Worm (Caenorhabditis elegans): ENCODE measurements around the gene C05B5.5.

The C05B5.5 gene

DNA sequence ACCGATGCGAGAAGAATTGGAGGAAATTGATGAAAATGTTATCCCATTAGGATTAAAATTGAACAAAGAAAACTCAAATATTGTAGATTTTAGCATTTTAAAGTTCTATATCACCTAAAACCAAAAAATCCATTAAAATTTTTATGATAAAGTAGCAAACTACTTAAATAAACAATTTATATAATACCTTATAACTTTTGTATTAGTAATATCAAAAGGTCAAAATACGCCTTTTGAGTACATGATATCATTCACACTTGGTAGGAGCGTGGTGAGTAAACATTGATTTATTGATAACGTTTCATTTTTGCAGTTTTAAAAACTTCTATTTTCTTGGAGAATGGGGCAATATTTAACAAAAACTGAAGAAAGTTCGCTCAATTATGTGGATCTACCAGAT lies at the start of gene C05B5.5:
Gene C05B5.5 (plus strand): TSS at position 301 of the 400 bp plus-strand sequence.
- TF ChIP-seq him-1 (tag; optimal IDR thresholded peaks at IDR 0.05) (no peak), W03F9.2 (tag; optimal IDR thresholded peaks at IDR 0.05) (no peak), dao-5 (tag; optimal IDR thresholded peaks at IDR 0.05) (no peak)

DNA sequence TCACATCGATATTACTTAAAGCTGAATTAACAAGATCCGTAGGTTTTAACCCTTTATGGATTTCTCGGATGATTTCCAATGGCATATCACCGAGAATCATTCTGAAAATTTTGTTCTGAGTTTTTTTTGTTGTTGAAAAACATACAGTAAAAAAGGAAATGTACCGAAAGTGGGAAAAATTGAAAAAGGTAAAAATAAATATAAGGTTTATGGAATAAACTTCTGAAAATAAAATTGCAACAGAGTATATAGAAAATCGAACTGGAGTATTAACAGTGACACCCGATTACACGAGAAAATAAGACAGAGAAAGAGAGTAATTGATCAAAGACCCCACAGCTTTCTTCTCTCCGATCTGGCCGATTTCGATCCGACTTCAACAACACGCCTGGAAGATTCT lies 49.3 kb upstream of the C05B5.5 start, which contains the start of gene K03H1.11:
Gene K03H1.11 (minus strand): TSS at position 101 of the 400 bp plus-strand sequence.
- TF ChIP-seq W03F9.2 (tag; optimal IDR thresholded peaks at IDR 0.05): no peak
- TF ChIP-seq him-1 (tag; optimal IDR thresholded peaks at IDR 0.05): no peak
- TF ChIP-seq dao-5 (tag; optimal IDR thresholded peaks at IDR 0.05): no peak

DNA sequence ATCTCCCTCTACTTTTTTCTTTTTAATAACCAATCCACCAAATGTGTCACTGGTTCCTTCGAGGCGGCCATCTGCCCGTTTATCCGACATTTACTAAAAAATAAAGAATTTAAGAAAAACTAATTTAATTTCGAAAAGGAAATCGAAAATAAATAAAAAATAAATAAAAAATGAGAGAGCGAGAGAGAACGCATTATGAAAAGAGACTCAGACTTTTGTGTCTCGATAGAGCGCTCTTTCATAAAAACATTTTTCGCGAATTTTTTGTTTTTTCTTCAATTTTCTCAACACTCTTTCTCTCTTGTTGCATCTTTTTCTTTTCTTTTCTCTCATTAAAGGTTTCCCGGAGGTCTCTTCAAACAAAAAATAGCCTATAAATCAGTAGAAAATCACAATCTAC lies 45.0 kb upstream of the C05B5.5 start, which contains the start of gene mog-1:
Gene mog-1 (minus strand): TSS at position 93 of the 400 bp plus-strand sequence.
- TF ChIP-seq him-1 (tag; optimal IDR thresholded peaks at IDR 0.05) (no peak), dao-5 (tag; optimal IDR thresholded peaks at IDR 0.05) (no peak), W03F9.2 (tag; optimal IDR thresholded peaks at IDR 0.05) (peak; percentile 24)

DNA sequence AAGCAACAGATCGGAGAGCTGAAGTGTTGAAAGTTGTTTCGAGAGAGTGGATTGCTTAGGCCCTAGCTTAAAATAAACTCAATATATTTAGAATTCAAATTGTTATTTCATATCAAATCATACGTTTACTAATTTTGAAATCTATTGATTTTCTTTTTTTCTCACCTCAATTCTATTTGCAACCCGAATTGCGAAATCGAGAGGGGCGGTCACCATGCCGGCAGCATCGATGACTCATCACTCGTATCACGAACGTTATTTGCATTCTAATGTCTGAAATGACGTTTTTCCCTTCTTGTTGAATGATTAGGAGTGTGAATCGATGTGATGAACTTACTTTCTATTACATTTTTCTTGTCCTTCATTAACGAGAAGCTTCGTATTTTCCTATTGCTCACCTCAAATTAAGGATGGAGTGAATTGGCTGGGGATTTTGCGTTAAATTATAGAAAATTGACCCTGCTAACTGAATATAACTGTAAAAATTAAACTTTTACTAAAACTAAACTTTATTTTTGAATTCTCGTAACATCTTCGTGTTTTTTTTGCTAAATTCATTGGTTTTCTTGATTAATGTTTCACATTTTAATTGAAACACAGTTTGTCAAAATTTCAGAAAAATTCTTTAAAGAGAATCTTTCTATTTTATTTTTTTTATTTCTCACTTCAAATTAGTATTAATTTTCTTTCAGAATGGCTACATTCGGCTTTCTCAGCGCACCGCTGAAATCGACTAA lies 44.3 kb upstream of the C05B5.5 start, which contains the start of gene alx-1:
Gene alx-1 (plus strand): TSS at position 687 of the 737 bp plus-strand sequence.
- TF ChIP-seq W03F9.2 (tag; optimal IDR thresholded peaks at IDR 0.05) (peak; percentile 19), dao-5 (tag; optimal IDR thresholded peaks at IDR 0.05) (no peak)

DNA sequence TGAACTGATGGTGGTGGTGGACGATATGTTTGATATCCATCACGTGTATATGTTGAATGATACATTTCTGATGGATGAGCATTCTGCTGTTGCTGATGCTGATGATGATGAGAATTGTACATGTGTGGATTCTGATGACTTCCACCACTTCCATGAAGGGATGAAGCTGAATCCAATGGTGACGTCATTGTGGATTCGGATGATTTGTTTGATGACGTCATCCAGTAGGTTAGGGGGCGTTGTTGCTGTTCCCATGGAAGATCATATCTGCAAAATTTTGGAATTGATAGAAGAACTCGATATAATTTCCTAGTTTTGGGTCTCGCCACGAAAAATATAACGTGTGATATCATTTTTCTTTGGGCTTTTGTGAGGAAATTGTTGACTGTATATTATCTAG lies 37.7 kb upstream of the C05B5.5 start:
- no peak for TF ChIP-seq W03F9.2 (tag; optimal IDR thresholded peaks at IDR 0.05)
- TF ChIP-seq him-1 (tag; optimal IDR thresholded peaks at IDR 0.05): no peak
- no peak for TF ChIP-seq dao-5 (tag; optimal IDR thresholded peaks at IDR 0.05)

DNA sequence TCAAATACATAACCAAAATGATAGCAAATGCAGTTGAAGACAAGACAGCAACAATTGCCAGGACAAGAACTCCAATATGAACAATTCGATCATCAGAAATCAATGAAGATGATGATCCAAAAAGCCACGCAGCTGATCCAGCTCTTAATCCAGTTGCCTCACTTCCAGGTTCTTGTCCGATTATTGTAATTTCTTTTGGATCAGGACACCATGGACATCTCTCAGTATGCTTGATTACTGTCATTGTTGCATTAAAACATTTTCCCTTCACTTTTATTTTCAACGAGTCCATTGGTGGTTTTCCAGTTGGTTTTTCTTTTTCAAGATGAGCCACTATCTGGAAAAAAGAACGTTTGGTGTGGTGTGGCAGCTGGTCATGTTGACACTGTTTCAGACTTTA lies 36.7 kb upstream of the C05B5.5 start:
- TF ChIP-seq dao-5 (tag; optimal IDR thresholded peaks at IDR 0.05) (no peak), him-1 (tag; optimal IDR thresholded peaks at IDR 0.05) (no peak), W03F9.2 (tag; optimal IDR thresholded peaks at IDR 0.05) (no peak)

DNA sequence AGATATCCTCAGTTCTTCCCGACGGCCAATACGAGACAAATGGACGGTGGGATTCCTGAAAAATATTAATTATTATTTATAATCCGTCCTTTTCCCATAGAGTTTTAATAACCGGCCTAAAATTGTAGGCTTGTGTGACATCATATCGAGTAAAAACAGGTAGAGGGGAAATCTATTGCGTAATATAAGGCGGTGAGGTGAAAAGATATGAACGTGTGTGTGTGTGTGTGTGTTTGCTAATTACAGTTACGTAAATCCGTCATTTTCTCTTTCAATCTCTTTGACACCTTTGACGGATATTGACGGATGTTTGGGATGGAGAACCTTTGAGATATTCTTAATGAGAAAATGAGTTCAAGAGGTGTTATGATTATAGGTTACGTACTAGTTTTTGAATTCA lies 35.7 kb upstream of the C05B5.5 start:
- TF ChIP-seq W03F9.2 (tag; optimal IDR thresholded peaks at IDR 0.05) (no peak), dao-5 (tag; optimal IDR thresholded peaks at IDR 0.05) (no peak), him-1 (tag; optimal IDR thresholded peaks at IDR 0.05) (no peak)

DNA sequence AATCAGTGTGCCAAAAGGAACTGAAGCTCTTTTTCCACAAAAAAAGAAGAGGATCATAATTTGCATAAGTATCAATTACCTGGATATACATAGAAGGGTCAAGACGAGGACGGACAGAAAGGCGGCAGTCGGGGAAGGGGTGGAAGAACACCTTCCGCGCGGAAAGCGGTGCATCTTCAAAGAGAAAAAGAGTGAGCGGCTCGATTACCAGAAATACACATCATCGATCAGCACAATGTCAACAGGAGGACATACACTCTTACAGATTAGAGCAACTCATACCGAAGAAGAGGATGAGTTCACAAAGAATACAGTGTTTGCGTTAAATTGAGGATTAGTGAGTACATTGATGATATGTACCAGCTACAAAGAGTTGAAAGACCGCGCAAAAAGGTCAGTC lies 31.8 kb upstream of the C05B5.5 start:
- TF ChIP-seq dao-5 (tag; optimal IDR thresholded peaks at IDR 0.05) (no peak), W03F9.2 (tag; optimal IDR thresholded peaks at IDR 0.05) (no peak), him-1 (tag; optimal IDR thresholded peaks at IDR 0.05) (no peak)

DNA sequence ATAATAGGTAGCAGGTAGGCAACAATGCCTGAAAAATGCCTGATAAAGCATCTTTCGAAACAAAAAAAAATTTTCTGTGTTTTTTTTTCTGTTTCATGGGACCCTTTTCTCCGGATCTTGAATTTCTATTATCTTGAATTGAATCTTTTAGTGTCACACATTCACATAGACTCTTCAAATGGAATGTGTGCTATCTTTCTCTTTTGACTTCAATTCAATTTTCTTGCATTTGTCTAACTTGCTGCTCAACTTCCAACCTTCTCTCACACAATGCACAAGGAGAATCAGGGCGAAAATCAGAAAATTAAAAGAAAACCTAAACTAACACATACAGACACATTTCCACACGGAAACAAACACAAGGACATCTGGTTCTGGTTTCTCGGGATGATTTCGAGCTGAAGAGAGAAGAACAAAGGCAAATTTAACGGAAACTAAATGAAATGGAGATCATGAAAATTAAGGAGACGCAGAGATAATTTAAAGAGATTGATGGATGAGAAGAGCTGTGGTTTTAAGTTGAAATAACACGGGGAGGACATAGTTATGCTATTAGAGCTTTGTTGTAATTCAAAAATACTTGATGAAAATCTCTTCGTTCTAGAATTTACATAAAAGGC lies 28.9 kb upstream of the C05B5.5 start:
- TF ChIP-seq W03F9.2 (tag; optimal IDR thresholded peaks at IDR 0.05): no peak
- no peak for TF ChIP-seq dao-5 (tag; optimal IDR thresholded peaks at IDR 0.05)
- TF ChIP-seq him-1 (tag; optimal IDR thresholded peaks at IDR 0.05): no peak

DNA sequence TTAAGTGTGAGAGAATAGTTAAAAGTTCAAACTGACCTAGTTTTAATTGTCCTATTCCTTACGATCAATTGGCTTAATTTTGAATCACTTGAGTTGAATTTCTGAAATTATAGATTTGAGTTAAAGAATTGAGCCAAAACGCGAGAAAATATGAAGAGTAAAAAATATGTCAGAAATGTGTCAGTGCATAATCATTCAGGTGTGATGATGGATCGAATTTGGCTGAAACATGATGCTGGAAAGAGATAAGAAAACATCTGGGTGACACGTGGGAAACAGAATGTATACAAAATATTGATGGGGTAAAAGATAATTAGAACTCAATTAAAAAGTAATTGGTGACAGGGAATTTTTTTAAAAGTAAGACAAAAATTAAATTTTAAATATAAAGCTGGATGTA lies 27.4 kb upstream of the C05B5.5 start, which contains the start of gene R10E12.2:
Gene R10E12.2 (minus strand): TSS at position 101 of the 400 bp plus-strand sequence.
- no peak for TF ChIP-seq dao-5 (tag; optimal IDR thresholded peaks at IDR 0.05)
- TF ChIP-seq W03F9.2 (tag; optimal IDR thresholded peaks at IDR 0.05): no peak
- TF ChIP-seq him-1 (tag; optimal IDR thresholded peaks at IDR 0.05): no peak

DNA sequence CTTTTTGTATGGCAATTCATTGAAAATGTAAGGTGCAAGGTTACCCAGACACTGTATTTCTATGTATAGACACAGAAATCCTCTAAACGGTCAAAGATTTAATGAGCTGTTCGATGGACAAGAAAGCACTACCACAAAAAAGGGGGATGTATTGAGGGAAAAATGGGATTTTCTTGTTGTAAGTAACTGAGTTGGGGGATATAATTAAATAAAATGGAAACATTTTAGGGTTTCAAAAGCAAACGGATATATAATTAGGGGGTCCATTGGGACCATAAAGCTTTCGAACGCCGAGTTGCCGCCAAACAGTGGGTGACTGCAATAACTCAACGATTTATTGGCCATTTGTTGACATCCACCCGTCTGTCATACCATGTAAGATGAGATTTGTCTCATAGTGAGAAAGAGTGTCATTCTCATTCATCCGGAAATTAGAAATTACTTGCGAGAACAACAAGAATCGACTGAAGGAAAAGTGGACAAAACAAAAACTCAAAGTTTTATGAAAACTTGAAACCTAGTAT lies 19.0 kb upstream of the C05B5.5 start:
- TF ChIP-seq W03F9.2 (tag; optimal IDR thresholded peaks at IDR 0.05) (no peak), dao-5 (tag; optimal IDR thresholded peaks at IDR 0.05) (no peak), him-1 (tag; optimal IDR thresholded peaks at IDR 0.05) (no peak)

DNA sequence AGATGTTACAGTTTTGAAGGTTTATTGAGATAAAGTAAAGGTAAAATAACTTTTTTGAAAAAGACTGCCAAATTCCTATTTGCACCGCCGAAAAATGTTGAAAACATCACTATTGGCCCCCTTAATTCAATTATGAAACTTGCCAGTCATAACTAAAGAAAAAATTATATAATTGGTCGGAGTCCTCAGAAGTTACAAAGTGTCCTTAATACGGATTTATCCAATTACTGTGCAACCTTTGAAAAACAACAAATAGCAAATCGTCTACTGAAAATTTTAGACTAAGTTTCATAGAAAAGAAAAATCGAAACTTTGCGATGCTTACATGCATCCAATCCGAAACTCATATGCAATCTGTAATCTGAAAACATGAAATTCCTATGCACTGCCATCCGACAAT lies 16.6 kb upstream of the C05B5.5 start:
- TF ChIP-seq him-1 (tag; optimal IDR thresholded peaks at IDR 0.05) (no peak), dao-5 (tag; optimal IDR thresholded peaks at IDR 0.05) (no peak)

DNA sequence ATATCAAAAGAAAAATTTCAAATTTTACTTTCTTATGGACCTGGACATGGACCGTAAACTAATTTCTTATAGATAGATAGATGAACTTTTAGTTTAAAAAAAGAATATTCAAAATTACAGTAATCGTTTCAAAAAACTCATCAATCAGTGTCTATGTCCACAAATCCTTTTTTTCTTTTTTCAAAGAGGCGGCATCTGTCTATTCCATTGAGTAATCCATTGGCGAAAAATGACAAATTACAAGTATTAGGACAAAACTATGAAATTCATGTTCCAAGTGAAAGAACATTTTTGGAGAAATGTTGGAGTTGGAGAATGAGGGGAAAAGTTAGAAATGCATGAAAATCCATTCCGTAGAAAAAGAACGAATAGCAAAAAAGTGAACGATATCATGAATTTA lies 15.6 kb upstream of the C05B5.5 start:
- TF ChIP-seq him-1 (tag; optimal IDR thresholded peaks at IDR 0.05): no peak
- TF ChIP-seq dao-5 (tag; optimal IDR thresholded peaks at IDR 0.05): no peak
- no peak for TF ChIP-seq W03F9.2 (tag; optimal IDR thresholded peaks at IDR 0.05)

DNA sequence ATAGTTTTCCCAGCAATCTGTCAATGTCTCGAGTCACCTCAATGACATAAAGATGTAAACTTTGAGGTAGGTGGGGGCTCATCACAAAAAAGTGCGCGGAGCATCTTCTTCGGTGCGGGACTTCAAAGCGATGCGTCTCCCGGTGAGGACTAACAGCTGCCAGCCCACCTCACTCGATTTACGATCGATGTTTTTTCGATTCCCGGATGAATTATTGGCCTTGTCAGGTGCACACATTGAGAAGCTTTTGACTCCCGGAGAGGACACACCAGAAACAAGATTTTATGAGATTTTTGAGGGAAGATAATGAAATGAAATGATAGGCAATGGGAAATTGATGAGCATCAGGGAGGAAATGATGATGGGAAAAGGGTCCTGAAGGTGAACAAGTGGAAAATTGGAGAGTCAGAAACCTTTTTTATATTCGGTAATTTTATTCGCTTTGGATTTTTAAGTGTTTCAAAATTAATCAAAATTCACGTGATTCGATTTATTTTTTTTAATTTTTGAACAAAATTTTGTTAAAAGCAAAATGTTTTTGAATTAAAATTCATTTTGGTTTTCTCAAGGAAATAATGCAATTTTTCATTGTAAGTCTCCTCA lies 14.2 kb upstream of the C05B5.5 start, which contains the start of gene C05B5.12:
Gene C05B5.12 (plus strand): TSS at position 553 of the 603 bp plus-strand sequence.
- TF ChIP-seq him-1 (tag; optimal IDR thresholded peaks at IDR 0.05) (no peak), dao-5 (tag; optimal IDR thresholded peaks at IDR 0.05) (no peak), W03F9.2 (tag; optimal IDR thresholded peaks at IDR 0.05) (no peak)
